Fruit fly (Drosophila melanogaster): ENCODE results near the gene tal-1A.

tal-1A gene

dm6 chr3R:13843611-13844010 lies 30.7 kb downstream of the tal-1A start (continued):
- TF ChIP-seq ATbp (GFP tag; optimal IDR thresholded peaks at IDR 0.05) (no peak), zen (tag; optimal IDR thresholded peaks at IDR 0.05) (no peak), bowl (GFP tag; IDR thresholded peaks at IDR 0.05) (no peak), Xrp1 (GFP tag; IDR thresholded peaks at IDR 0.05) (peak; percentile 8; the same call in 1 of the 2 replicates), CG6689 (GFP tag; IDR thresholded peaks at IDR 0.05) (peak; percentile 22; the same call in 1 of the 2 replicates), lbe (GFP tag; optimal IDR thresholded peaks at IDR 0.05) (peak; percentile 34), H2.0 (GFP tag; IDR thresholded peaks at IDR 0.05) (no peak), gem (tag; optimal IDR thresholded peaks at IDR 0.05) (peak; percentile 23), Xbp1 (GFP tag; optimal IDR thresholded peaks at IDR 0.05) (no peak), ci (GFP tag; IDR thresholded peaks at IDR 0.05) (0 out of 3 replicates have a peak, but pooled peaks have one; percentile 19), ttk (GFP tag; IDR thresholded peaks at IDR 0.05) (no peak), CG10209 (GFP tag; optimal IDR thresholded peaks at IDR 0.05) (no peak), NC2α (GFP tag; optimal IDR thresholded peaks at IDR 0.05) (no peak)

DNA sequence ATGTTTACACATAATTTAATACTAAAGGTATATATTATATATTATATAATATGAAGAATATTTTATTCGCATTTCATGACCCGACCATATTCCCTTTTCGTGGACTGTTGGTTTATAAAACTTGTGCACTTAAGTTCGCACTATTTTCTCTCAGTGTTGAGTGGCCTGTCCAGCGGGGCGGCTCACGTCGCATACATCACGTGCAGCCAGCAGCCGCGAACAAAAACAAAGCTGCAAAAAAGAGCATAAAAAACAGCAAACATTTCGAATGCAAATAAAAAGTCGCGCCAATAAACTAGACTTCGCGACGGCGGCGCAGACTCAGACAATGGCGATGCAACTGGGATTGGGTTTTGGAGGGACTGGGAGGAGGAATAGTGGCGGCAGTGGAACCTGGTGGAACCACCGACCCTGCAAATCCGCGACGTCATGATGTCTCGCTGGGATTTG lies 32.4 kb downstream of the tal-1A start:
- TF ChIP-seq Xrp1 (GFP tag; IDR thresholded peaks at IDR 0.05) (peak; percentile 45; the same call in 1 of the 2 replicates), CG2712 (tag; optimal IDR thresholded peaks at IDR 0.05) (peak; percentile 9), CG4360 (GFP tag; IDR thresholded peaks at IDR 0.05) (no peak), CG15601 (tag; optimal IDR thresholded peaks at IDR 0.05) (no peak), ash1 (GFP tag; optimal IDR thresholded peaks at IDR 0.05) (no peak), ttk (GFP tag; IDR thresholded peaks at IDR 0.05) (no peak), hth (optimal IDR thresholded peaks at IDR 0.05) (no peak), amos (GFP tag; IDR thresholded peaks at IDR 0.05; ENCODE audit: partially characterized antibody) (no peak), gem (tag; optimal IDR thresholded peaks at IDR 0.05) (peak; percentile 18), bab2 (GFP tag; optimal IDR thresholded peaks at IDR 0.05) (no peak), CG11723 (GFP tag; optimal IDR thresholded peaks at IDR 0.05) (no peak), ATbp (GFP tag; optimal IDR thresholded peaks at IDR 0.05) (no peak), prd (optimal IDR thresholded peaks at IDR 0.05) (no peak), prd (GFP tag; IDR thresholded peaks at IDR 0.05) (peak; percentile 34; the same call in 2 of the 3 replicates), unc-4 (GFP tag; IDR thresholded peaks at IDR 0.05; ENCODE audit: partially characterized antibody) (no peak), grn (GFP tag; optimal IDR thresholded peaks at IDR 0.05) (no peak), dmrt11E (tag; optimal IDR thresholded peaks at IDR 0.05) (peak; percentile 22), Adf1 (GFP tag; IDR thresholded peaks at IDR 0.05) (no peak), pnt (GFP tag; optimal IDR thresholded peaks at IDR 0.05) (no peak), tll (GFP tag; optimal IDR thresholded peaks at IDR 0.05) (no peak), H15 (GFP tag; IDR thresholded peaks at IDR 0.05) (no peak), her (GFP tag; optimal IDR thresholded peaks at IDR 0.05) (no peak), Hr78 (GFP tag; optimal IDR thresholded peaks at IDR 0.05) (no peak), shn (GFP tag; optimal IDR thresholded peaks at IDR 0.05) (no peak), stc (GFP tag; IDR thresholded peaks at IDR 0.05) (no peak), lbe (GFP tag; optimal IDR thresholded peaks at IDR 0.05) (peak; percentile 53), CG16779 (GFP tag; IDR thresholded peaks at IDR 0.05) (no peak), Pdp1 (GFP tag; optimal IDR thresholded peaks at IDR 0.05) (peak in 1 of 2 experiments; percentile 6), slbo (GFP tag; IDR thresholded peaks at IDR 0.05) (0 out of 2 replicates have a peak, but pooled peaks have one; percentile 14), nom (GFP tag; optimal IDR thresholded peaks at IDR 0.05) (peak; percentile 85), C15 (GFP tag; IDR thresholded peaks at IDR 0.05) (no peak), Drgx (GFP tag; IDR thresholded peaks at IDR 0.05) (peak; percentile 84), ftz-f1 (GFP tag; optimal IDR thresholded peaks at IDR 0.05) (no peak), CG33557 (GFP tag; optimal IDR thresholded peaks at IDR 0.05) (no peak), CG14860 (GFP tag; IDR thresholded peaks at IDR 0.05; ENCODE audit: partially characterized antibody) (no peak), Ets65A (GFP tag) (peak; percentile 58), Ssrp (tag; optimal IDR thresholded peaks at IDR 0.05) (no peak), Nf-YC (tag; optimal IDR thresholded peaks at IDR 0.05) (no peak), Oli (tag; optimal IDR thresholded peaks at IDR 0.05) (no peak), Doc2 (GFP tag; IDR thresholded peaks at IDR 0.05) (no peak), bsh (GFP tag; optimal IDR thresholded peaks at IDR 0.05) (peak in 1 of 2 experiments; percentile 86)

Measured in whole organism, embryonic.